Worm (Caenorhabditis elegans) whole organism, young adult: ENCODE data around the gene Y102A5C.2.

Experiments used
- F22D6.2 ChIP-seq: sonication (generic microtip); optimal IDR thresholded peaks from 2 replicates; lab custom pipeline; 2016; ENCODE audit warnings: mild to moderate bottlenecking, missing genetic modification characterization, missing compliant biosample characterization
- F39B2.1 ChIP-seq: fragments of 200-800 bp; sonication (Bioruptor generic); IDR thresholded peaks from 2 replicates; pipeline ENCODE4 v1.3.6; 2022; ENCODE audit warnings: missing genetic modification reagents, missing genetic modification characterization, missing compliant biosample characterization
- F57A8.1 ChIP-seq: fragments of 200-800 bp; sonication (Bioruptor generic); optimal IDR thresholded peaks from 2 replicates; lab custom pipeline; 2018; ENCODE audit warnings: mild to moderate bottlenecking, missing genetic modification characterization, moderate library complexity, missing compliant biosample characterization
- F57C9.4 ChIP-seq: sonication (generic microtip); optimal IDR thresholded peaks from 2 replicates; lab custom pipeline; 2017; ENCODE audit warnings: mild to moderate bottlenecking, missing genetic modification characterization, missing compliant biosample characterization
- K11D2.4 ChIP-seq: fragments of 200-800 bp; sonication (Bioruptor generic); IDR thresholded peaks from 2 replicates; pipeline ENCODE4 v1.3.6; 2022; ENCODE audit warnings: missing genetic modification reagents, missing genetic modification characterization, missing compliant biosample characterization
- T07F8.4 ChIP-seq: sonication (generic microtip); optimal IDR thresholded peaks from 2 replicates; lab custom pipeline; 2016; ENCODE audit warnings: mild to moderate bottlenecking, missing genetic modification characterization, moderate library complexity, missing compliant biosample characterization
- akir-1 ChIP-seq: fragments of 200-800 bp; sonication (Bioruptor generic); optimal IDR thresholded peaks from 2 replicates; lab custom pipeline; 2018; ENCODE audit warnings: mild to moderate bottlenecking, missing genetic modification characterization, moderate library complexity, missing compliant biosample characterization
- aptf-2 ChIP-seq: fragments of 200-800 bp; sonication (Bioruptor generic); conservative IDR thresholded peaks from 2 replicates; pipeline ENCODE4 v1.3.6; 2022; ENCODE audit warnings: missing genetic modification reagents, missing genetic modification characterization, missing compliant biosample characterization
- atf-7 ChIP-seq: sonication (generic microtip); optimal IDR thresholded peaks from 2 replicates; lab custom pipeline; 2017; ENCODE audit warnings: mild to moderate bottlenecking, missing genetic modification characterization, missing compliant biosample characterization
- ceh-27 ChIP-seq: fragments of 200-800 bp; sonication (Bioruptor generic); optimal IDR thresholded peaks from 2 replicates; lab custom pipeline; 2018; ENCODE audit warnings: mild to moderate bottlenecking, missing genetic modification characterization, moderate library complexity, missing compliant biosample characterization
- dox-1 ChIP-seq: fragments of 200-800 bp; sonication (Bioruptor generic); IDR thresholded peaks from 2 replicates; pipeline ENCODE4 v1.3.6; 2022; ENCODE audit warnings: missing genetic modification reagents, missing genetic modification characterization, missing compliant biosample characterization
- efl-1 ChIP-seq: fragments of 150-350 bp; optimal IDR thresholded peaks from 2 replicates; lab custom pipeline; 2014; ENCODE audit warnings: missing biosample characterization, missing genetic modification reagents, missing genetic modification characterization
- egl-18 ChIP-seq: fragments of 200-800 bp; sonication (Bioruptor generic); IDR thresholded peaks from 2 replicates; pipeline ENCODE4 v1.3.6; 2022; ENCODE audit warnings: missing genetic modification reagents, missing genetic modification characterization, missing compliant biosample characterization
- ekl-4 ChIP-seq: fragments of 200-800 bp; sonication (Bioruptor generic); IDR thresholded peaks from 2 replicates; pipeline ENCODE4 v1.3.6; 2022; ENCODE audit warnings: missing genetic modification reagents, missing genetic modification characterization, missing compliant biosample characterization
- ets-4 ChIP-seq: fragments of 200-800 bp; sonication (Bioruptor generic); optimal IDR thresholded peaks from 2 replicates; lab custom pipeline; 2018; ENCODE audit warnings: mild to moderate bottlenecking, missing genetic modification characterization, missing compliant biosample characterization
- him-1 ChIP-seq: sonication (generic microtip); optimal IDR thresholded peaks from 2 replicates; lab custom pipeline; 2016; ENCODE audit warnings: missing genotype, missing genetic modification reagents, missing genetic modification characterization, missing compliant biosample characterization
- hmg-20 ChIP-seq: fragments of 200-800 bp; sonication (Bioruptor generic); IDR thresholded peaks from 2 replicates; pipeline ENCODE4 v1.3.6; 2022; ENCODE audit warnings: missing genetic modification reagents, missing genetic modification characterization, missing compliant biosample characterization
- lsy-27 ChIP-seq: sonication (generic microtip); optimal IDR thresholded peaks from 2 replicates; lab custom pipeline; 2017; ENCODE audit warnings: missing genetic modification characterization, mild to moderate bottlenecking, missing compliant biosample characterization, antibody characterized with exemption, missing genotype, borderline replicate concordance; ENCODE audit not compliant: insufficient read depth
- madf-3 ChIP-seq: fragments of 200-800 bp; sonication (Bioruptor generic); IDR thresholded peaks from 2 replicates; pipeline ENCODE4 v1.3.6; 2022; ENCODE audit warnings: missing genetic modification reagents, missing genetic modification characterization, missing compliant biosample characterization
- madf-8 ChIP-seq: fragments of 200-800 bp; sonication (Bioruptor generic); conservative IDR thresholded peaks from 2 replicates; pipeline ENCODE4 v1.3.6; 2022; ENCODE audit warnings: missing genetic modification reagents, missing genetic modification characterization, missing compliant biosample characterization
- mxl-1 ChIP-seq: sonication (generic microtip); optimal IDR thresholded peaks from 2 replicates; lab custom pipeline; 2016; ENCODE audit warnings: missing genetic modification characterization, missing compliant biosample characterization
- nfyb-1 ChIP-seq: fragments of 200-800 bp; sonication (Bioruptor generic); IDR thresholded peaks from 2 replicates; pipeline ENCODE4 v1.3.6; 2022; ENCODE audit warnings: missing genetic modification reagents, missing genetic modification characterization, missing compliant biosample characterization
- rec-8 ChIP-seq, 2 experiments: sonication (generic microtip); optimal IDR thresholded peaks; 2 replicates each; lab custom pipeline; 2016; ENCODE audit warnings: mild to moderate bottlenecking in 2 of 2, missing genetic modification characterization in 2 of 2, missing genetic modification reagents in 2 of 2, missing genotype in 2 of 2, missing biosample characterization in 1 of 2, missing compliant biosample characterization in 1 of 2, moderate library complexity in 1 of 2
- repo-1 ChIP-seq: sonication (generic microtip); optimal IDR thresholded peaks from 2 replicates; lab custom pipeline; 2017; ENCODE audit warnings: mild to moderate bottlenecking, missing genetic modification characterization, missing compliant biosample characterization
- sdz-38 ChIP-seq: sonication (generic microtip); optimal IDR thresholded peaks from 2 replicates; lab custom pipeline; 2016; ENCODE audit warnings: missing genotype, missing genetic modification characterization, missing compliant biosample characterization
- snpc-3.4 ChIP-seq: sonication (generic microtip); optimal IDR thresholded peaks from 2 replicates; lab custom pipeline; 2017; ENCODE audit warnings: missing genetic modification characterization, mild to moderate bottlenecking, missing compliant biosample characterization, antibody characterized with exemption, moderate library complexity, missing genotype, missing genetic modification reagents
- unc-62 ChIP-seq: fragments of 150-350 bp; optimal IDR thresholded peaks from 2 replicates; lab custom pipeline; 2014; ENCODE audit warnings: missing biosample characterization, missing genetic modification reagents, missing genetic modification characterization
- ztf-22 ChIP-seq: fragments of 200-800 bp; sonication (Bioruptor generic); optimal IDR thresholded peaks from 2 replicates; lab custom pipeline; 2018; ENCODE audit warnings: mild to moderate bottlenecking, missing genetic modification characterization, moderate library complexity, missing compliant biosample characterization
- ztf-26 ChIP-seq: sonication (generic microtip); optimal IDR thresholded peaks from 2 replicates; lab custom pipeline; 2017; ENCODE audit warnings: missing genetic modification characterization, missing compliant biosample characterization
- ztf-6 ChIP-seq: fragments of 200-800 bp; sonication (Bioruptor generic); IDR thresholded peaks from 2 replicates; pipeline ENCODE4 v1.3.6; 2022; ENCODE audit warnings: missing genetic modification reagents, missing genetic modification characterization, missing compliant biosample characterization

Gene Y102A5C.2

ce11 chrV:16888788-16889325 is 29.7 kb upstream of the Y102A5C.2 start, which contains the start of the genes ifas-2 and fbxa-44:
Gene ifas-2, minus strand, starts transcription at chrV:16888888.
Gene fbxa-44, plus strand, starts transcription at chrV:16889275.
- TF ChIP-seq mxl-1 (tag; lab: Kevin White, UChicago) = no peak
- TF ChIP-seq, all 124 proteins: peak for 0

ce11 chrV:16893440-16893839 is 25.1 kb upstream of the Y102A5C.2 start, which contains the start of gene F09C6.15:
Gene F09C6.15, plus strand, starts transcription at chrV:16893740.
- TF ChIP-seq F57C9.4 (tag; lab: Kevin White, UChicago) (no peak), rec-8 (tag; optimal IDR thresholded peaks at IDR 0.05; lab: Kevin White, UChicago) (no peak), efl-1 (GFP tag; lab: Kevin White, UChicago) (no peak), atf-7 (no peak), ztf-26 (no peak), madf-8 (GFP tag; lab: Robert Waterston, UW) (no peak), F57A8.1 (GFP tag; lab: Kevin White, UChicago) (no peak)
- TF ChIP-seq, all 124 proteins: peak for 0

- TF ChIP-seq sdz-38 = no peak
- TF ChIP-seq F22D6.2 = no peak
- TF ChIP-seq ets-4 (GFP tag; lab: Kevin White, UChicago) = no peak
- no peak for TF ChIP-seq madf-8 (GFP tag; lab: Robert Waterston, UW)
- 0 out of 2 replicates have a peak, but pooled peaks have one; percentile 26 for TF ChIP-seq egl-18 (GFP tag; lab: Robert Waterston, UW)
- TF ChIP-seq ekl-4 (GFP tag; lab: Robert Waterston, UW) = no peak
- no peak for TF ChIP-seq T07F8.4 (tag; lab: Kevin White, UChicago)
Observed at ce11 chrV:16899355-16899754, 19.2 kb upstream of the Y102A5C.2 start, which contains the start of gene fbxa-45. Gene fbxa-45, minus strand, starts transcription at chrV:16899455.

- no peak for TF ChIP-seq ztf-22 (GFP tag; lab: Kevin White, UChicago)
Observed at ce11 chrV:16902726-16903125, 15.8 kb upstream of the Y102A5C.2 start, which contains the start of gene srd-68. Gene srd-68, minus strand, starts transcription at chrV:16902826.

- TF ChIP-seq aptf-2 = no peak
- no peak for TF ChIP-seq K11D2.4 (GFP tag; lab: Robert Waterston, UW)
- TF ChIP-seq ztf-26 = no peak
- no peak for TF ChIP-seq rec-8 (tag; optimal IDR thresholded peaks at IDR 0.05; lab: Kevin White, UChicago)
- no peak for TF ChIP-seq hmg-20
- TF ChIP-seq lsy-27 (tag; lab: Kevin White, UChicago) = no peak
- no peak for TF ChIP-seq snpc-3.4 (tag; lab: Kevin White, UChicago)
- TF ChIP-seq F39B2.1 (GFP tag; lab: Robert Waterston, UW) = no peak
- TF ChIP-seq akir-1 (GFP tag; lab: Kevin White, UChicago) = no peak
- no peak for TF ChIP-seq madf-3 (GFP tag; lab: Robert Waterston, UW)
- TF ChIP-seq him-1 (tag; lab: Kevin White, UChicago) = no peak
- TF ChIP-seq dox-1 (GFP tag; lab: Robert Waterston, UW) = no peak
- no peak for TF ChIP-seq nfyb-1
- TF ChIP-seq ceh-27 = no peak
- no peak for TF ChIP-seq ztf-6 (GFP tag; lab: Robert Waterston, UW)
- TF ChIP-seq unc-62 (GFP tag; lab: Kevin White, UChicago) = no peak
- no peak for TF ChIP-seq repo-1
Observed at ce11 chrV:16904612-16905011, 13.9 kb upstream of the Y102A5C.2 start, which contains the start of gene nhr-262. Gene nhr-262, plus strand, starts transcription at chrV:16904912.
